Worm (Caenorhabditis elegans): ENCODE data around the gene E01G6.1.
A peak's percentile ranks its signal among the peaks of the same experiment; 100 is the strongest.

The E01G6.1 gene

DNA sequence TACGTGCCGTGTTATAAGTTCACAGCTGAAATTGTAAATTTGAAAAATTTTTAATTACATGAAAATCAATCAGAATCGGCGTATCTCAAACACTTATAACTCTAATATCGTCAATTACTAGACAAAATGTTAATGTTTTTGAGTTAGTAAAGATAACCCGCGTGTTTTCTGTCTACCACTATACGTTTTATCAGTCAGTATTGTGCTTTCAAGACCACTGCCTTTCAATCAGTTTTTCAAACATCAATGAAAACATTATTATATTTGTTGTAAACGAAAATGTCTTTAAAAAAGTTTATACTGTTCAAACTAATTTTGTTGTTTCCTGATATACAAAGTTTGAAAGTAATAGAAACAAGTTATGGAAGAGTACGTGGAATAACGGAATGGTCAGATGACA, 38.0 kb upstream of the E01G6.1 start:
- TF ChIP-seq elt-2 (tag; optimal IDR thresholded peaks at IDR 0.05) = peak; percentile 16
- TF ChIP-seq nhr-20 (tag; optimal IDR thresholded peaks at IDR 0.05) = no peak
- no peak for TF ChIP-seq pag-3 (tag; optimal IDR thresholded peaks at IDR 0.05; ENCODE audit: borderline replicate concordance, insufficient read depth)
- peak; percentile 21 for TF ChIP-seq nhr-85 (tag)

DNA sequence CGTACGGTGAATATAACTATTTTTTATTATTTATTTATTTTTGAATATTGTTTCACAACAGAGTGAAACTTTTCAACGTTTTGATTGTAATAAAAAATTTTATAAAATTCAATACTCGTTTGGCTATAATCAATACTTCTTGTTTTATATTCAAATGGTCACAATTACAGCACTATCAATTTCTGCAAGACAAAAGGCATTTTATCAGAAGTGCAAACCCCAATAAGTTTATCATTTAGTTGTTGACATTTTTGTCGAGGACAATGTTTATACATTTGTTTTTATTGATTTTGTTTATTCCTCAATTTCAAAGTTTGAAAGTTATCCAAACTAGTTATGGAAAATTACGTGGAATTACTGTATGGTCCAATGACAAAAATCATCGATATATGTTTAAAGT, 34.7 kb upstream of the E01G6.1 start, which contains the start of gene cest-9.1:
TSS of gene cest-9.1 (plus strand) at position 213 of the 400 bp plus-strand sequence.
- TF ChIP-seq sup-37 (GFP tag; optimal IDR thresholded peaks at IDR 0.05) (no peak), efl-1 (optimal IDR thresholded peaks at IDR 0.05) (no peak), efl-1 (GFP tag; optimal IDR thresholded peaks at IDR 0.05 in 1 of 2) (peak in 1 of 2 experiments; percentile 32), C34B4.2 (tag; optimal IDR thresholded peaks at IDR 0.05) (no peak), elt-2 (tag; optimal IDR thresholded peaks at IDR 0.05) (peak; percentile 23)

DNA sequence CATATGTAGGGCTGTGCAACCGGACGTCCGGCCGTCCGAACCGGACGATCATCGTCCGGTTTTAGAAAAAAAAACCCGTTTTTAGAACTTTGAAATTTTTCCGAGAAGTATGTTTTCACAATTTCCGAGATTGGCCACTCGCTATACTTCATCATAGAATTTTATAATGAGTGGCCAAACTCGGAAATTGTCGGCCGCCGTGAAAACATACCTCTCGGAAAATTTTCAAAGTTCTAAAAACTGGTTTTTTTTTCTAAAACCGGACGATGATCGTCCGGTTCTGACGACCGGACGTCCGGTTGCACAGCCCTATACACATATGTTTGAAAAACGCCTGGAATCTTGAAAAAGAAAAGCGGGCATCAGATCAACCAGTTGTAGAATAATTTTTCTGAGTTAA, 33.6 kb upstream of the E01G6.1 start:
- no peak for TF ChIP-seq ceh-82 (tag; optimal IDR thresholded peaks at IDR 0.05)
- TF ChIP-seq snu-23 (GFP tag; optimal IDR thresholded peaks at IDR 0.05) = no peak
- no peak for TF ChIP-seq grh-1 (GFP tag; IDR thresholded peaks at IDR 0.05)
- TF ChIP-seq nhr-76 (tag; optimal IDR thresholded peaks at IDR 0.05) = no peak
- TF ChIP-seq nhr-77 (tag; optimal IDR thresholded peaks at IDR 0.05) = no peak
- no peak for TF ChIP-seq sox-4 (tag; optimal IDR thresholded peaks at IDR 0.05)
- TF ChIP-seq Y116A8C.19 (tag; optimal IDR thresholded peaks at IDR 0.05; ENCODE audit: borderline replicate concordance) = no peak
- TF ChIP-seq fkh-8 (tag; optimal IDR thresholded peaks at IDR 0.05) = no peak

ce11 chrX:12229651-12230050, 31.0 kb upstream of the E01G6.1 start, which contains the start of gene cest-7:
cest-7 (plus strand) TSS chrX:12229951.
- TF ChIP-seq alr-1 (tag; optimal IDR thresholded peaks at IDR 0.05; ENCODE audit: borderline replicate concordance) (no peak), ceh-82 (tag; optimal IDR thresholded peaks at IDR 0.05) (no peak), nhr-11 (tag; optimal IDR thresholded peaks at IDR 0.05) (no peak), ztf-4 (tag; optimal IDR thresholded peaks at IDR 0.05) (no peak), irx-1 (tag; optimal IDR thresholded peaks at IDR 0.05) (no peak), nhr-77 (tag; optimal IDR thresholded peaks at IDR 0.05) (no peak)

ce11 chrX:12230357-12230756, 30.3 kb upstream of the E01G6.1 start:
- TF ChIP-seq elt-2 (tag; optimal IDR thresholded peaks at IDR 0.05) (peak; percentile 15), efl-1 (optimal IDR thresholded peaks at IDR 0.05) (no peak), efl-1 (GFP tag; optimal IDR thresholded peaks at IDR 0.05 in 1 of 2) (no peak)

ce11 chrX:12234424-12234823, 26.3 kb upstream of the E01G6.1 start:
- TF ChIP-seq efl-1 (optimal IDR thresholded peaks at IDR 0.05) = no peak
- peak in 1 of 2 experiments; percentile 20 for TF ChIP-seq efl-1 (GFP tag; optimal IDR thresholded peaks at IDR 0.05 in 1 of 2)
- TF ChIP-seq efl-3 (GFP tag; optimal IDR thresholded peaks at IDR 0.05) = no peak

DNA sequence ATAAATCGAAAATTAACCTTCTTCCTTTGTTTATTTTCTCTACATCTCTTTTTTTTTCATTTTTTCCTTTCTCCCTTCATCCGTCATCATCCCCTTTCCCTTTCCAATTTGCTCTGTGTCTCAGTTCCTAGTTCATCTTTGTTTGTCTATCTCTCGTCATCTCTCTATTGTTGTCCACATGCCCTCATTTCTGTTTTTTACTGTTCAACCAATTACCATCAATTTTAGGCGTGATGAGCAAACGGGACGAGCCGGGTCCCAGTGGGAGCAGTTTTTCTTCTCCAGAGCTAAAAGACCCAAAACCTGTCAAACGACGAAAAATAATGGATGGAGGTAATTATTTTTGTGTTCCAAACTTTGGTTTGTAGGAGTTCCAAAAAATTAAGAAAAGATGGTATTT, 25.3 kb upstream of the E01G6.1 start, which contains the start of gene C23H4.6:
TSS of gene C23H4.6 (plus strand) at position 219 of the 400 bp plus-strand sequence.
- no peak for TF ChIP-seq nhr-76 (tag; optimal IDR thresholded peaks at IDR 0.05)
- peak; percentile 70 for TF ChIP-seq blmp-1 (tag; optimal IDR thresholded peaks at IDR 0.05)
- TF ChIP-seq efl-1 (optimal IDR thresholded peaks at IDR 0.05) = no peak
- TF ChIP-seq efl-1 (GFP tag; optimal IDR thresholded peaks at IDR 0.05 in 1 of 2) = peak in 1 of 2 experiments; percentile 61

- TF ChIP-seq hlh-4 (tag; optimal IDR thresholded peaks at IDR 0.05) = no peak
- no peak for TF ChIP-seq aha-1 (tag; optimal IDR thresholded peaks at IDR 0.05)
- TF ChIP-seq nhr-77 (tag; optimal IDR thresholded peaks at IDR 0.05) = no peak
- TF ChIP-seq mab-9 (GFP tag; IDR thresholded peaks at IDR 0.05) = no peak
- no peak for TF ChIP-seq blmp-1 (tag; optimal IDR thresholded peaks at IDR 0.05)
- TF ChIP-seq lin-13 (GFP tag; optimal IDR thresholded peaks at IDR 0.05) = no peak
- no peak for TF ChIP-seq skn-1 (tag; optimal IDR thresholded peaks at IDR 0.05)
- TF ChIP-seq elt-2 (tag; optimal IDR thresholded peaks at IDR 0.05) = peak; percentile 19
Observed at ce11 chrX:12241457-12241856, 19.2 kb upstream of the E01G6.1 start, which contains the start of gene cest-3. cest-3 (plus strand) TSS chrX:12241646.
